Fruit fly (Drosophila melanogaster) whole organism, pupa: ENCODE measurements around the gene CG15922.

Experiments used
- CG10348 ChIP-seq: fragments of 200-800 bp; sonication (Bioruptor generic); IDR thresholded peaks from 2 replicates; pipeline ENCODE4 v1.3.6; 2022; ENCODE audit warnings: missing biosample characterization, missing genetic modification characterization
- CG15710 ChIP-seq: fragments of 200-800 bp; sonication (Bioruptor generic); optimal IDR thresholded peaks from 2 replicates; lab custom pipeline; 2018; ENCODE audit warnings: missing biosample characterization, mild to moderate bottlenecking, missing genetic modification characterization, moderate library complexity
- Pif1A ChIP-seq: fragments of 200-800 bp; sonication (Bioruptor generic); optimal IDR thresholded peaks from 3 replicates; lab custom pipeline; 2016; ENCODE audit warnings: missing biosample characterization, missing genetic modification characterization
- fd96Ca ChIP-seq: fragments of 200-800 bp; sonication (Bioruptor generic); IDR thresholded peaks from 3 replicates; pipeline ENCODE4 v1.3.6; 2022; ENCODE audit warnings: missing biosample characterization, missing genetic modification characterization
- rn ChIP-seq: fragments of 200-800 bp; sonication (Bioruptor generic); IDR thresholded peaks from 2 replicates; pipeline ENCODE4 v1.3.6; 2022; ENCODE audit warnings: missing biosample characterization, missing genetic modification characterization

dm6 chr3R:20557415-20558105 is 2.5 kb downstream of the CG15922 start, which contains the start of the genes DPCoAC and CG5180:
- TF ChIP-seq CG10348 (GFP tag; lab: Robert Waterston, UW): no peak
- TF ChIP-seq Pif1A (GFP tag; lab: Kevin White, UChicago): no peak
- TF ChIP-seq fd96Ca (GFP tag; lab: Robert Waterston, UW): peak; percentile 71
- peak; percentile 33; the same call in 1 of the 2 replicates for TF ChIP-seq rn (GFP tag; lab: Robert Waterston, UW)
- peak; percentile 52 for TF ChIP-seq CG15710 (tag; lab: Kevin White, UChicago)
